Worm (Caenorhabditis elegans) whole organism, early embryonic: Measurements from ENCODE around the gene T26H5.14.

ENCODE experiments used
- B0310.2 ChIP-seq: sonication (generic microtip); optimal IDR thresholded peaks from 2 replicates; lab custom pipeline; 2016; ENCODE audit warnings: mild to moderate bottlenecking, missing genetic modification characterization, missing compliant biosample characterization
- F13C5.2 ChIP-seq: sonication (generic microtip); optimal IDR thresholded peaks from 2 replicates; lab custom pipeline; 2017; ENCODE audit warnings: mild to moderate bottlenecking, missing genetic modification characterization, inconsistent platforms, missing compliant biosample characterization
- aly-1 ChIP-seq: sonication (generic microtip); optimal IDR thresholded peaks from 2 replicates; lab custom pipeline; 2016; ENCODE audit warnings: missing genetic modification characterization, missing compliant biosample characterization
- ama-1 ChIP-seq: fragments of 150-350 bp; optimal IDR thresholded peaks from 2 replicates; lab custom pipeline; 2014
- ceh-13 ChIP-seq: fragments of 200-800 bp; sonication (Bioruptor generic); optimal IDR thresholded peaks from 2 replicates; lab custom pipeline; 2018; ENCODE audit warnings: mild to moderate bottlenecking, missing genetic modification characterization, missing compliant biosample characterization
- ceh-36 ChIP-seq: sonication (generic microtip); optimal IDR thresholded peaks from 2 replicates; lab custom pipeline; 2016; ENCODE audit warnings: missing genetic modification characterization, inconsistent platforms, missing compliant biosample characterization
- ets-7 ChIP-seq: sonication (generic microtip); optimal IDR thresholded peaks from 2 replicates; lab custom pipeline; 2016; ENCODE audit warnings: missing genotype, missing genetic modification characterization, missing compliant biosample characterization
- flt-1 ChIP-seq: fragments of 200-800 bp; sonication (Bioruptor generic); IDR thresholded peaks from 2 replicates; pipeline ENCODE4 v1.3.6; 2022; ENCODE audit warnings: missing genetic modification characterization, missing compliant biosample characterization
- hmg-4 ChIP-seq: fragments of 200-800 bp; sonication (Bioruptor generic); optimal IDR thresholded peaks from 2 replicates; lab custom pipeline; 2018; ENCODE audit warnings: mild to moderate bottlenecking, missing genetic modification characterization, missing compliant biosample characterization
- scrt-1 ChIP-seq: fragments of 200-800 bp; sonication (Bioruptor generic); IDR thresholded peaks from 2 replicates; pipeline ENCODE4 v1.3.6; 2022; ENCODE audit warnings: missing genetic modification characterization, missing compliant biosample characterization
- tbx-37 ChIP-seq: fragments of 200-800 bp; sonication (Bioruptor generic); conservative IDR thresholded peaks from 2 replicates; pipeline ENCODE4 v1.3.6; 2022; ENCODE audit warnings: missing genetic modification reagents, missing genetic modification characterization, missing compliant biosample characterization
- tra-4 ChIP-seq: sonication (generic microtip); optimal IDR thresholded peaks from 2 replicates; lab custom pipeline; 2017; ENCODE audit warnings: missing genetic modification characterization, missing compliant biosample characterization

ce11 chrV:15412625-15413024, 36.3 kb upstream of the T26H5.14 start, which contains the start of gene srbc-63:
- no peak for TF ChIP-seq flt-1
- TF ChIP-seq aly-1, result no peak
- no peak for TF ChIP-seq tra-4 (tag; lab: Kevin White, UChicago)
- TF ChIP-seq hmg-4, result no peak
- no peak for TF ChIP-seq ama-1 (lab: Kevin White, UChicago)
- no peak for TF ChIP-seq tbx-37 (GFP tag; lab: Robert Waterston, UW)
- no peak for TF ChIP-seq ets-7 (tag; lab: Kevin White, UChicago)
- TF ChIP-seq scrt-1 (GFP tag; lab: Robert Waterston, UW), result no peak
- TF ChIP-seq ceh-36 (tag; lab: Kevin White, UChicago), result no peak
- no peak for TF ChIP-seq ceh-13
- TF ChIP-seq F13C5.2 (tag; lab: Kevin White, UChicago), result no peak
- no peak for TF ChIP-seq B0310.2 (tag; lab: Kevin White, UChicago)
